Fruit fly (Drosophila melanogaster) whole organism, embryonic: ENCODE measurements around the gene CG6168.
A peak's percentile ranks its signal among the peaks of the same experiment; 100 is the strongest.

Source experiments
- C15 ChIP-seq: fragments of 200-800 bp; sonication (Bioruptor generic); IDR thresholded peaks from 3 replicates; pipeline ENCODE4 v1.3.6; 2022; ENCODE audit warnings: missing biosample characterization, missing genetic modification characterization
- CG11723 ChIP-seq: fragments of 200-800 bp; sonication (Bioruptor generic); optimal IDR thresholded peaks from 2 replicates; lab custom pipeline; 2017; ENCODE audit warnings: missing biosample characterization, mild to moderate bottlenecking, missing genetic modification characterization
- CG12071 ChIP-seq: fragments of 200-800 bp; sonication (Bioruptor generic); optimal IDR thresholded peaks from 3 replicates; lab custom pipeline; 2018; ENCODE audit warnings: missing biosample characterization, mild to moderate bottlenecking, missing genetic modification characterization
- CG12299 ChIP-seq: fragments of 200-800 bp; sonication (Bioruptor generic); optimal IDR thresholded peaks from 2 replicates; lab custom pipeline; 2018; ENCODE audit warnings: missing biosample characterization, mild to moderate bottlenecking, missing genetic modification characterization
- CG12744 ChIP-seq: fragments of 200-800 bp; sonication (Bioruptor generic); optimal IDR thresholded peaks from 2 replicates; lab custom pipeline; 2016; ENCODE audit warnings: missing biosample characterization, missing genetic modification characterization
- CG13775 ChIP-seq: fragments of 200-800 bp; sonication (Bioruptor generic); optimal IDR thresholded peaks from 3 replicates; lab custom pipeline; 2017; ENCODE audit warnings: missing biosample characterization, mild to moderate bottlenecking, missing genetic modification characterization
- CG14710 ChIP-seq: fragments of 200-800 bp; sonication (Bioruptor generic); optimal IDR thresholded peaks from 3 replicates; lab custom pipeline; 2019; ENCODE audit warnings: missing biosample characterization, mild to moderate bottlenecking, missing genetic modification characterization, moderate library complexity
- CG15696 ChIP-seq: fragments of 200-800 bp; sonication (Bioruptor generic); optimal IDR thresholded peaks from 2 replicates; lab custom pipeline; 2019; ENCODE audit warnings: missing biosample characterization, mild to moderate bottlenecking, missing genetic modification characterization, moderate library complexity
- CG17186 ChIP-seq: fragments of 200-800 bp; sonication (Bioruptor generic); optimal IDR thresholded peaks from 3 replicates; lab custom pipeline; 2017; ENCODE audit warnings: missing biosample characterization, missing genetic modification reagents, missing genetic modification characterization
- CG17802 ChIP-seq: fragments of 200-800 bp; sonication (Bioruptor generic); optimal IDR thresholded peaks from 2 replicates; lab custom pipeline; 2018; ENCODE audit warnings: missing biosample characterization, mild to moderate bottlenecking, missing genetic modification characterization, moderate library complexity
- CG2712 ChIP-seq: fragments of 200-800 bp; optimal IDR thresholded peaks from 3 replicates; lab custom pipeline; 2019; ENCODE audit warnings: missing biosample characterization, mild to moderate bottlenecking, missing genetic modification characterization, moderate library complexity
- CG32767 ChIP-seq: fragments of 200-800 bp; sonication (Bioruptor generic); IDR thresholded peaks from 2 replicates; pipeline ENCODE4 v1.3.6; 2022; ENCODE audit warnings: missing biosample characterization, missing genetic modification characterization
- CG3281 ChIP-seq: fragments of 200-800 bp; sonication (Bioruptor generic); optimal IDR thresholded peaks from 3 replicates; lab custom pipeline; 2017; ENCODE audit warnings: missing biosample characterization, mild to moderate bottlenecking, missing genetic modification characterization
- CG4424 ChIP-seq: fragments of 200-800 bp; sonication (Bioruptor generic); optimal IDR thresholded peaks from 3 replicates; lab custom pipeline; 2016; ENCODE audit warnings: missing biosample characterization, missing genetic modification characterization
- CG4707 ChIP-seq: fragments of 200-800 bp; sonication (Bioruptor generic); optimal IDR thresholded peaks from 2 replicates; lab custom pipeline; 2018; ENCODE audit warnings: missing biosample characterization, mild to moderate bottlenecking, missing genetic modification characterization, moderate library complexity
- CG5245 ChIP-seq: fragments of 200-800 bp; sonication (Bioruptor generic); optimal IDR thresholded peaks from 3 replicates; lab custom pipeline; 2016; ENCODE audit warnings: missing biosample characterization, missing genetic modification characterization
- CG6689 ChIP-seq: fragments of 200-800 bp; sonication (Bioruptor generic); IDR thresholded peaks from 2 replicates; pipeline ENCODE4 v1.3.6; 2022; ENCODE audit warnings: missing biosample characterization, missing genetic modification characterization
- CG7372 ChIP-seq: fragments of 200-800 bp; sonication (Bioruptor generic); IDR thresholded peaks from 2 replicates; pipeline ENCODE4 v1.3.6; 2022; ENCODE audit warnings: missing biosample characterization, missing genetic modification characterization
- CG7963 ChIP-seq: fragments of 200-800 bp; sonication (Bioruptor generic); IDR thresholded peaks from 3 replicates; pipeline ENCODE4 v1.3.6; 2022; ENCODE audit warnings: missing biosample characterization, missing genetic modification characterization; ENCODE audit not compliant: partially characterized antibody
- CG8944 ChIP-seq: fragments of 200-800 bp; sonication (Bioruptor generic); optimal IDR thresholded peaks from 3 replicates; lab custom pipeline; 2016; ENCODE audit warnings: missing biosample characterization, missing genetic modification characterization
- CG9817 ChIP-seq: fragments of 200-800 bp; sonication (Bioruptor generic); optimal IDR thresholded peaks from 2 replicates; lab custom pipeline; 2018; ENCODE audit warnings: missing biosample characterization, mild to moderate bottlenecking, missing genetic modification characterization, moderate library complexity
- CrebB ChIP-seq: fragments of 200-800 bp; sonication (Bioruptor generic); optimal IDR thresholded peaks from 3 replicates; lab custom pipeline; 2018; ENCODE audit warnings: missing biosample characterization, mild to moderate bottlenecking, missing genetic modification characterization
- Dfd ChIP-seq, 2 experiments: fragments of >200 bp; optimal IDR thresholded peaks; 2 replicates each; lab custom pipeline; 2017; ENCODE audit warnings: missing biosample characterization in 2 of 2, missing genetic modification characterization in 2 of 2
- E2f2 ChIP-seq: fragments of 200-800 bp; sonication (Bioruptor generic); IDR thresholded peaks from 2 replicates; pipeline ENCODE4 v1.3.6; 2022; ENCODE audit warnings: missing biosample characterization, missing genetic modification characterization
- NC2α ChIP-seq: fragments of 200-800 bp; sonication (Bioruptor generic); optimal IDR thresholded peaks from 2 replicates; lab custom pipeline; 2016; ENCODE audit warnings: missing biosample characterization, missing genetic modification characterization
- Ravus ChIP-seq: fragments of 200-800 bp; sonication (Bioruptor generic); IDR thresholded peaks from 2 replicates; pipeline ENCODE4 v1.3.6; 2022; ENCODE audit warnings: missing biosample characterization, missing genetic modification characterization
- Rfx ChIP-seq: fragments of 200-800 bp; sonication (Bioruptor generic); IDR thresholded peaks from 2 replicates; pipeline ENCODE4 v1.3.6; 2022; ENCODE audit warnings: missing biosample characterization, missing genetic modification characterization
- al ChIP-seq: fragments of 200-800 bp; sonication (Bioruptor generic); IDR thresholded peaks from 2 replicates; pipeline ENCODE4 v1.3.6; 2022; ENCODE audit warnings: missing biosample characterization, missing genetic modification characterization
- bab2 ChIP-seq: fragments of 200-800 bp; sonication (Bioruptor generic); optimal IDR thresholded peaks from 2 replicates; lab custom pipeline; 2016; ENCODE audit warnings: missing biosample characterization, missing genetic modification characterization
- bbx ChIP-seq: fragments of 200-800 bp; sonication (Bioruptor generic); IDR thresholded peaks from 2 replicates; pipeline ENCODE4 v1.3.6; 2022; ENCODE audit warnings: missing biosample characterization, missing genetic modification characterization; ENCODE audit not compliant: partially characterized antibody
- eyg ChIP-seq: fragments of 200-800 bp; sonication (Bioruptor generic); optimal IDR thresholded peaks from 3 replicates; lab custom pipeline; 2016; ENCODE audit warnings: missing biosample characterization, missing genetic modification characterization
- fd64A ChIP-seq: fragments of 200-800 bp; sonication (Bioruptor generic); optimal IDR thresholded peaks from 3 replicates; lab custom pipeline; 2018; ENCODE audit warnings: missing biosample characterization, mild to moderate bottlenecking, missing genetic modification characterization
- ftz-f1 ChIP-seq: fragments of 200-800 bp; sonication (Bioruptor generic); optimal IDR thresholded peaks from 2 replicates; lab custom pipeline; 2016; ENCODE audit warnings: missing biosample characterization, missing genetic modification characterization
- fu2 ChIP-seq: fragments of 200-800 bp; sonication (Bioruptor generic); optimal IDR thresholded peaks from 2 replicates; lab custom pipeline; 2016; ENCODE audit warnings: missing biosample characterization, missing genetic modification characterization
- grau ChIP-seq: fragments of 200-800 bp; optimal IDR thresholded peaks from 3 replicates; lab custom pipeline; 2019; ENCODE audit warnings: missing biosample characterization, mild to moderate bottlenecking, missing genetic modification characterization, moderate library complexity
- grn ChIP-seq: fragments of 200-800 bp; sonication (Bioruptor generic); optimal IDR thresholded peaks from 3 replicates; lab custom pipeline; 2017; ENCODE audit warnings: missing biosample characterization, missing genetic modification characterization
- gro ChIP-seq: fragments of 200-800 bp; sonication (Bioruptor generic); optimal IDR thresholded peaks from 2 replicates; lab custom pipeline; 2016; ENCODE audit warnings: missing biosample characterization, missing genetic modification characterization
- gt ChIP-seq: fragments of 200-800 bp; sonication (Bioruptor generic); IDR thresholded peaks from 2 replicates; pipeline ENCODE4 v1.3.6; 2022; ENCODE audit warnings: missing biosample characterization, missing genetic modification characterization
- hb ChIP-seq: fragments of 200-800 bp; sonication (Bioruptor generic); IDR thresholded peaks from 3 replicates; pipeline ENCODE4 v1.3.6; 2022; ENCODE audit warnings: missing biosample characterization, missing genetic modification characterization; ENCODE audit not compliant: partially characterized antibody
- jigr1 ChIP-seq: fragments of 200-800 bp; sonication (Bioruptor generic); IDR thresholded peaks from 3 replicates; pipeline ENCODE4 v1.3.6; 2022; ENCODE audit warnings: missing biosample characterization, missing genetic modification characterization
- kay ChIP-seq: fragments of 200-800 bp; sonication (Bioruptor generic); optimal IDR thresholded peaks from 2 replicates; lab custom pipeline; 2016; ENCODE audit warnings: missing biosample characterization, missing genetic modification characterization
- mirr ChIP-seq: fragments of 200-800 bp; sonication (Bioruptor generic); optimal IDR thresholded peaks from 3 replicates; lab custom pipeline; 2018; ENCODE audit warnings: missing biosample characterization, mild to moderate bottlenecking, missing genetic modification characterization
- nau ChIP-seq: fragments of 200-800 bp; sonication (Bioruptor generic); optimal IDR thresholded peaks from 3 replicates; lab custom pipeline; 2017; ENCODE audit warnings: missing biosample characterization, mild to moderate bottlenecking, missing genetic modification characterization, missing genetic modification reagents
- pnt ChIP-seq: fragments of 200-800 bp; sonication (Bioruptor generic); optimal IDR thresholded peaks from 3 replicates; lab custom pipeline; 2016; ENCODE audit warnings: missing biosample characterization, missing genetic modification characterization
- prd ChIP-seq, 3 experiments: fragments of >200 bp in 2 of 3; fragments of 200-800 bp in 1 of 3; sonication (Bioruptor generic) in 1 of 3; optimal IDR thresholded peaks in 2 of 3; IDR thresholded peaks in 1 of 3; 2 replicates in 2 of 3; 3 replicates in 1 of 3; pipeline versions ENCODE4 v1.3.6 to Lab custom; 2017 to 2022; ENCODE audit warnings: missing biosample characterization in 1 of 3, missing genetic modification characterization in 1 of 3
- ranshi ChIP-seq: fragments of 200-800 bp; sonication (Bioruptor generic); IDR thresholded peaks from 2 replicates; pipeline ENCODE4 v1.3.6; 2022; ENCODE audit warnings: missing biosample characterization, missing genetic modification characterization
- salm ChIP-seq: fragments of 200-800 bp; sonication (Bioruptor generic); optimal IDR thresholded peaks from 2 replicates; lab custom pipeline; 2018; ENCODE audit warnings: missing biosample characterization, mild to moderate bottlenecking, missing genetic modification characterization
- sc ChIP-seq, 3 experiments: fragments of >200 bp in 2 of 3; fragments of 200-800 bp in 1 of 3; sonication (Bioruptor generic) in 1 of 3; optimal IDR thresholded peaks; 2 replicates in 2 of 3; 3 replicates in 1 of 3; lab custom pipeline; 2017; ENCODE audit warnings: mild to moderate bottlenecking in 1 of 3, missing biosample characterization in 1 of 3, missing genetic modification characterization in 1 of 3, missing genetic modification reagents in 1 of 3
- ttk ChIP-seq: fragments of 200-800 bp; sonication (Bioruptor generic); IDR thresholded peaks from 2 replicates; pipeline ENCODE4 v2.1.2; 2022; ENCODE audit warnings: missing biosample characterization, missing genetic modification characterization
- vvl ChIP-seq: fragments of 200-800 bp; sonication (Bioruptor generic); IDR thresholded peaks from 2 replicates; pipeline ENCODE4 v1.3.6; 2022; ENCODE audit warnings: missing biosample characterization, missing genetic modification characterization

CG6168 gene

DNA sequence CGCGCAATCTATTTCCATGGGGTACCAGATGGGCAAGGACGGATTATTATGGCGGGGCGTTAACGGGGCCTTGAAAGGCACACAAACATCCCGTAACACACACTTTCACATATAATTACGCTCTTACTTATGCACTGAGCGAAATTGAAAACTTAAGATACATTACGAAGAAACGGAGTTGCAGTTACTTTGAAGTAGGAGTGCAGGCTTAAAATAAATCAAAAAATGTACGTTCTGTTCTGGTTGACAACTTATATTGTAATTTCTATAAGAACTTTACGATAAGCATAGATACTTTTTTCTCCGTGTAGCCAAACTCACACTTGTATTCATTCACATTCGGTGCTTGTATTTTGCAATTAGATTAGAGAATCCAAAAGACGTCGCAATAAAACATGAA lies 31.5 kb upstream of the CG6168 start (continued):
- TF ChIP-seq CG17802 (tag; lab: Kevin White, UChicago): peak; percentile 14
- TF ChIP-seq bbx: no peak
- TF ChIP-seq CG12071 (GFP tag; lab: Kevin White, UChicago): peak; percentile 82
- TF ChIP-seq prd (optimal IDR thresholded peaks at IDR 0.05; lab: Kevin White, UChicago): no peak
- TF ChIP-seq prd (GFP tag; IDR thresholded peaks at IDR 0.05; lab: Robert Waterston, UW): peak; percentile 87
- TF ChIP-seq CG32767 (GFP tag; lab: Robert Waterston, UW): peak; percentile 80
- TF ChIP-seq CG4424 (GFP tag; lab: Kevin White, UChicago): peak; percentile 53
- peak; percentile 56 for TF ChIP-seq CG15696 (tag; lab: Kevin White, UChicago)
- peak; percentile 36 for TF ChIP-seq CG14710 (tag; lab: Kevin White, UChicago)
- TF ChIP-seq grau (tag; lab: Kevin White, UChicago): peak; percentile 90
- TF ChIP-seq nau (GFP tag; lab: Kevin White, UChicago): peak; percentile 74
- peak; percentile 88 for TF ChIP-seq al (GFP tag; lab: Robert Waterston, UW)
- peak; percentile 60 for TF ChIP-seq E2f2 (GFP tag; lab: Robert Waterston, UW)
- peak; percentile 85 for TF ChIP-seq CG7372 (GFP tag; lab: Robert Waterston, UW)
- peak; percentile 49 for TF ChIP-seq salm (tag; lab: Kevin White, UChicago)
- TF ChIP-seq ranshi (GFP tag; lab: Robert Waterston, UW): peak; percentile 90
- peak; percentile 72 for TF ChIP-seq CG6689 (GFP tag; lab: Robert Waterston, UW)
- no peak for TF ChIP-seq jigr1 (GFP tag; lab: Robert Waterston, UW)
- peak; percentile 69 for TF ChIP-seq kay
- peak; percentile 83 for TF ChIP-seq CG12744
- peak; percentile 86 for TF ChIP-seq bab2 (GFP tag; lab: Kevin White, UChicago)
- TF ChIP-seq ttk (GFP tag; lab: Robert Waterston, UW): peak; percentile 58; the same call in 1 of the 2 replicates
- peak; percentile 94 for TF ChIP-seq Rfx (GFP tag; lab: Robert Waterston, UW)
- TF ChIP-seq NC2α (GFP tag; lab: Kevin White, UChicago): peak; percentile 75
- peak; percentile 37 for TF ChIP-seq CG4707 (GFP tag; lab: Kevin White, UChicago)
- peak; percentile 65 for TF ChIP-seq CG11723 (GFP tag; lab: Kevin White, UChicago)
- TF ChIP-seq mirr (GFP tag; lab: Kevin White, UChicago): peak; percentile 72
- TF ChIP-seq fu2 (GFP tag; lab: Kevin White, UChicago): peak; percentile 91
- peak; percentile 88 for TF ChIP-seq CG9817 (tag; lab: Kevin White, UChicago)
- no peak for TF ChIP-seq sc (optimal IDR thresholded peaks at IDR 0.05; lab: Kevin White, UChicago)
- peak; percentile 23 for TF ChIP-seq sc (GFP tag; optimal IDR thresholded peaks at IDR 0.05; lab: Kevin White, UChicago)
- TF ChIP-seq CG13775 (GFP tag; lab: Kevin White, UChicago): peak; percentile 86
- peak; percentile 76 for TF ChIP-seq CG2712 (tag; lab: Kevin White, UChicago)
- TF ChIP-seq hb: no peak
- TF ChIP-seq Dfd (GFP tag; optimal IDR thresholded peaks at IDR 0.05; lab: Kevin White, UChicago): no peak
- TF ChIP-seq fd64A (GFP tag; lab: Kevin White, UChicago): no peak
- peak; percentile 77 for TF ChIP-seq CG5245 (GFP tag; lab: Kevin White, UChicago)
- peak; percentile 79 for TF ChIP-seq pnt
- TF ChIP-seq CG12299 (tag; lab: Kevin White, UChicago): peak; percentile 68
- peak; percentile 92 for TF ChIP-seq vvl
- no peak for TF ChIP-seq grn (GFP tag; lab: Kevin White, UChicago)
- TF ChIP-seq gt: no peak
- peak; percentile 69 for TF ChIP-seq CrebB (tag; lab: Kevin White, UChicago)
- peak; percentile 93 for TF ChIP-seq CG3281 (GFP tag; lab: Kevin White, UChicago)
- peak; percentile 83 for TF ChIP-seq CG8944 (GFP tag; lab: Kevin White, UChicago)
- TF ChIP-seq gro (GFP tag; lab: Kevin White, UChicago): peak; percentile 96
- peak; percentile 81 for TF ChIP-seq Ravus (GFP tag; lab: Robert Waterston, UW)
- TF ChIP-seq CG7963 (GFP tag; lab: Robert Waterston, UW): no peak
- TF ChIP-seq eyg (GFP tag; lab: Kevin White, UChicago): peak; percentile 80
- TF ChIP-seq ftz-f1 (GFP tag; lab: Kevin White, UChicago): peak; percentile 70
- no peak for TF ChIP-seq CG17186 (GFP tag; lab: Kevin White, UChicago)
- TF ChIP-seq C15 (GFP tag; lab: Robert Waterston, UW): peak; percentile 47; the same call in 1 of the 3 replicates
